Fruit fly (Drosophila melanogaster) whole organism, embryonic: ENCODE data around the gene CG7579.

Experiments used
- Ada2b ChIP-seq: fragments of 200-800 bp; sonication (Bioruptor generic); IDR thresholded peaks from 2 replicates; pipeline ENCODE4 v1.3.6; 2022; ENCODE audit warnings: missing biosample characterization, missing genetic modification characterization
- CG1024 ChIP-seq: fragments of 200-800 bp; sonication (Bioruptor generic); IDR thresholded peaks from 2 replicates; pipeline ENCODE4 v1.3.6; 2022; ENCODE audit warnings: missing biosample characterization, missing genetic modification characterization
- CG10274 ChIP-seq: fragments of 200-800 bp; sonication (Bioruptor generic); optimal IDR thresholded peaks from 3 replicates; lab custom pipeline; 2017; ENCODE audit warnings: missing biosample characterization, mild to moderate bottlenecking, missing genetic modification characterization
- CG12104 ChIP-seq: fragments of 200-800 bp; sonication (Bioruptor generic); optimal IDR thresholded peaks from 3 replicates; lab custom pipeline; 2016; ENCODE audit warnings: missing biosample characterization, missing genetic modification characterization
- CG12659 ChIP-seq: fragments of 200-800 bp; sonication (Bioruptor generic); optimal IDR thresholded peaks from 3 replicates; lab custom pipeline; 2017; ENCODE audit warnings: mild to moderate bottlenecking, missing biosample characterization, missing genetic modification reagents, missing genetic modification characterization
- CG1603 ChIP-seq: fragments of 200-800 bp; sonication (Bioruptor generic); optimal IDR thresholded peaks from 2 replicates; lab custom pipeline; 2019; ENCODE audit warnings: missing biosample characterization, mild to moderate bottlenecking, missing genetic modification characterization, moderate library complexity
- CG16863 ChIP-seq: fragments of 200-800 bp; sonication (Bioruptor generic); optimal IDR thresholded peaks from 3 replicates; lab custom pipeline; 2016; ENCODE audit warnings: missing biosample characterization, missing genetic modification characterization
- CG17328 ChIP-seq: fragments of 200-800 bp; sonication (Bioruptor generic); IDR thresholded peaks from 2 replicates; pipeline ENCODE4 v1.3.6; 2022; ENCODE audit warnings: missing biosample characterization, missing genetic modification characterization
- CG17385 ChIP-seq: fragments of 200-800 bp; sonication (Bioruptor generic); optimal IDR thresholded peaks from 3 replicates; lab custom pipeline; 2018; ENCODE audit warnings: missing biosample characterization, mild to moderate bottlenecking, missing genetic modification characterization
- CG2199 ChIP-seq: fragments of 200-800 bp; sonication (Bioruptor generic); IDR thresholded peaks from 3 replicates; pipeline ENCODE4 v1.3.6; 2022; ENCODE audit warnings: missing biosample characterization, missing genetic modification characterization
- CG3065 ChIP-seq: fragments of 200-800 bp; sonication (Bioruptor generic); optimal IDR thresholded peaks from 2 replicates; lab custom pipeline; 2016; ENCODE audit warnings: missing biosample characterization, missing genetic modification characterization
- CG31224 ChIP-seq: fragments of 200-800 bp; sonication (Bioruptor generic); IDR thresholded peaks from 2 replicates; pipeline ENCODE4 v1.3.6; 2022; ENCODE audit warnings: missing biosample characterization, missing genetic modification characterization
- CG3726 ChIP-seq: fragments of 200-800 bp; sonication (Bioruptor generic); IDR thresholded peaks from 3 replicates; pipeline ENCODE4, ENCODE4 v1.3.6; 2022; ENCODE audit warnings: missing biosample characterization, missing genetic modification characterization
- CG4707 ChIP-seq: fragments of 200-800 bp; sonication (Bioruptor generic); optimal IDR thresholded peaks from 2 replicates; lab custom pipeline; 2018; ENCODE audit warnings: missing biosample characterization, mild to moderate bottlenecking, missing genetic modification characterization, moderate library complexity
- CG8290 ChIP-seq, 3 experiments: fragments of 200-800 bp; sonication (Bioruptor generic); optimal IDR thresholded peaks; 2 replicates each; lab custom pipeline; 2016 to 2019; ENCODE audit warnings: missing biosample characterization in 3 of 3, missing genetic modification characterization in 3 of 3, mild to moderate bottlenecking in 2 of 3, moderate library complexity in 1 of 3
- CG8944 ChIP-seq: fragments of 200-800 bp; sonication (Bioruptor generic); optimal IDR thresholded peaks from 3 replicates; lab custom pipeline; 2016; ENCODE audit warnings: missing biosample characterization, missing genetic modification characterization
- CTCF ChIP-seq: fragments of 200-800 bp; sonication (Bioruptor generic); optimal IDR thresholded peaks from 2 replicates; lab custom pipeline; 2017; ENCODE audit warnings: missing biosample characterization, mild to moderate bottlenecking, missing genetic modification characterization, moderate library complexity
- Camta ChIP-seq: fragments of 200-800 bp; sonication (Bioruptor generic); optimal IDR thresholded peaks from 2 replicates; lab custom pipeline; 2016; ENCODE audit warnings: missing biosample characterization, missing genetic modification characterization
- D19A ChIP-seq: fragments of 200-800 bp; optimal IDR thresholded peaks from 3 replicates; lab custom pipeline; 2019; ENCODE audit warnings: missing biosample characterization, mild to moderate bottlenecking, missing genetic modification characterization, moderate library complexity
- Dad ChIP-seq: fragments of 200-800 bp; sonication (Bioruptor generic); optimal IDR thresholded peaks from 3 replicates; lab custom pipeline; 2016; ENCODE audit warnings: missing biosample characterization, missing genetic modification characterization
- Deaf1 ChIP-seq: fragments of 200-800 bp; optimal IDR thresholded peaks from 3 replicates; lab custom pipeline; 2019; ENCODE audit warnings: missing biosample characterization, mild to moderate bottlenecking, missing genetic modification characterization, moderate library complexity
- Doc2 ChIP-seq: fragments of 200-800 bp; sonication (Bioruptor generic); IDR thresholded peaks from 2 replicates; pipeline ENCODE4 v1.3.6; 2022; ENCODE audit warnings: missing biosample characterization, missing genetic modification characterization
- Hey ChIP-seq: fragments of 200-800 bp; sonication (Bioruptor generic); optimal IDR thresholded peaks from 3 replicates; lab custom pipeline; 2018; ENCODE audit warnings: missing biosample characterization, mild to moderate bottlenecking, missing genetic modification characterization
- HmgZ ChIP-seq: fragments of 200-800 bp; sonication (Bioruptor generic); optimal IDR thresholded peaks from 2 replicates; lab custom pipeline; 2018; ENCODE audit warnings: missing biosample characterization, mild to moderate bottlenecking, missing genetic modification characterization
- Hmx ChIP-seq: fragments of 200-800 bp; sonication (Bioruptor generic); optimal IDR thresholded peaks from 2 replicates; lab custom pipeline; 2016; ENCODE audit warnings: missing biosample characterization, missing genetic modification characterization
- Lpt ChIP-seq: fragments of >200 bp; optimal IDR thresholded peaks from 2 replicates; lab custom pipeline; 2018; ENCODE audit warnings: missing biosample characterization, missing genetic modification characterization
- Med ChIP-seq: fragments of 200-800 bp; sonication (Bioruptor generic); peaks from one replicate; lab custom pipeline; 2016; ENCODE audit warnings: missing biosample characterization, missing genetic modification characterization, mild to moderate bottlenecking, inconsistent platforms, moderate library complexity
- NC2β ChIP-seq: fragments of 200-800 bp; sonication (Bioruptor generic); optimal IDR thresholded peaks from 2 replicates; lab custom pipeline; 2016; ENCODE audit warnings: missing biosample characterization, missing genetic modification characterization
- Vsx1 ChIP-seq: fragments of 200-800 bp; sonication (Bioruptor generic); optimal IDR thresholded peaks from 2 replicates; lab custom pipeline; 2017; ENCODE audit warnings: missing biosample characterization, mild to moderate bottlenecking, missing genetic modification characterization, missing genetic modification reagents
- ac ChIP-seq: fragments of 200-800 bp; sonication (Bioruptor generic); optimal IDR thresholded peaks from 3 replicates; lab custom pipeline; 2017; ENCODE audit warnings: missing biosample characterization, mild to moderate bottlenecking, missing genetic modification characterization
- ato ChIP-seq: fragments of 200-800 bp; sonication (Bioruptor generic); IDR thresholded peaks from 2 replicates; pipeline ENCODE4 v1.3.6; 2022; ENCODE audit warnings: missing biosample characterization, missing genetic modification characterization; ENCODE audit not compliant: partially characterized antibody
- bigmax ChIP-seq: fragments of 200-800 bp; sonication (Bioruptor generic); optimal IDR thresholded peaks from 2 replicates; lab custom pipeline; 2018; ENCODE audit warnings: missing biosample characterization, mild to moderate bottlenecking, missing genetic modification characterization
- chif ChIP-seq, 2 experiments: fragments of 200-800 bp; sonication (Bioruptor generic); optimal IDR thresholded peaks; 3 replicates each; lab custom pipeline; 2016; ENCODE audit warnings: missing biosample characterization in 2 of 2, missing genetic modification characterization in 2 of 2
- cwo ChIP-seq: fragments of 200-800 bp; sonication (Bioruptor generic); optimal IDR thresholded peaks from 3 replicates; lab custom pipeline; 2017; ENCODE audit warnings: missing biosample characterization, missing genetic modification characterization, mild to moderate bottlenecking, moderate library complexity, missing genetic modification reagents
- dm ChIP-seq: fragments of 200-800 bp; sonication (Bioruptor generic); optimal IDR thresholded peaks from 3 replicates; lab custom pipeline; 2016; ENCODE audit warnings: missing biosample characterization, missing genetic modification characterization
- fd102C ChIP-seq: fragments of 200-800 bp; sonication (Bioruptor generic); optimal IDR thresholded peaks from 2 replicates; lab custom pipeline; 2018; ENCODE audit warnings: missing biosample characterization, mild to moderate bottlenecking, missing genetic modification characterization, moderate library complexity
- gce ChIP-seq: fragments of 200-800 bp; sonication (Bioruptor generic); IDR thresholded peaks from 3 replicates; pipeline ENCODE4 v1.3.6; 2022; ENCODE audit warnings: missing biosample characterization, missing genetic modification characterization
- grau ChIP-seq: fragments of 200-800 bp; optimal IDR thresholded peaks from 3 replicates; lab custom pipeline; 2019; ENCODE audit warnings: missing biosample characterization, mild to moderate bottlenecking, missing genetic modification characterization, moderate library complexity
- odd ChIP-seq: fragments of 200-800 bp; sonication (Bioruptor generic); optimal IDR thresholded peaks from 2 replicates; lab custom pipeline; 2017; ENCODE audit warnings: missing biosample characterization, mild to moderate bottlenecking, missing genetic modification characterization
- run ChIP-seq: fragments of 200-800 bp; sonication (Bioruptor generic); optimal IDR thresholded peaks from 3 replicates; lab custom pipeline; 2018; ENCODE audit warnings: missing biosample characterization, mild to moderate bottlenecking, missing genetic modification characterization
- sob ChIP-seq: fragments of 200-800 bp; sonication (Bioruptor generic); IDR thresholded peaks from 2 replicates; pipeline ENCODE4 v1.3.6; 2022; ENCODE audit warnings: missing biosample characterization, missing genetic modification characterization
- sqz ChIP-seq: fragments of 200-800 bp; sonication (Bioruptor generic); optimal IDR thresholded peaks from 3 replicates; lab custom pipeline; 2018; ENCODE audit warnings: missing biosample characterization, mild to moderate bottlenecking, missing genetic modification characterization
- tgo ChIP-seq: fragments of 200-800 bp; sonication (Bioruptor generic); IDR thresholded peaks from 3 replicates; pipeline ENCODE4 v1.3.6; 2022; ENCODE audit warnings: missing biosample characterization, missing genetic modification characterization
- tll ChIP-seq, 2 experiments: fragments of 200-800 bp in 1 of 2; fragments of >200 bp in 1 of 2; sonication (Bioruptor generic) in 1 of 2; optimal IDR thresholded peaks; 2 replicates each; lab custom pipeline; 2017 to 2019; ENCODE audit warnings: missing biosample characterization in 2 of 2, missing genetic modification characterization in 2 of 2, mild to moderate bottlenecking in 1 of 2, moderate library complexity in 1 of 2
- ttk ChIP-seq: fragments of 200-800 bp; sonication (Bioruptor generic); IDR thresholded peaks from 2 replicates; pipeline ENCODE4 v2.1.2; 2022; ENCODE audit warnings: missing biosample characterization, missing genetic modification characterization

CG7579 gene

DNA sequence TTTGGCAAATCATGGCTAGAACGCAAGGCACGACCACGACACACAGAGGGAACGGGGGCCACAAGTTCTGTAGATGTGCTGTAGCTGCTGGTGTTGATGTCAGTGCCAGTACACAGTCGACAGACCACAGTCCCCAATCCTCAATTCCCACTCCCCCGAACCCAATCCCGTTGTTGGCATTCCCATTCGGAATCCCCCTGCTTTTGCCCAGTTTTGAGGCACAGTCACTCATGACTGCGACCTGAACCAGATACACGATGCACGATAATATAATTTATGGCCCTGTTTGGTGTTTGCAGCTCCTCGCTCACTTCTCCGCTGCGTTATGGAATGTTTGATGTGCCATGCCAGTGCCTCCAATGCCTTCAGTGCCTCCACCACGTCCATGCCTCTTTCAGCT is 37.7 kb upstream of the CG7579 start (continued):
- no peak for TF ChIP-seq CG17385 (GFP tag; lab: Kevin White, UChicago)

DNA sequence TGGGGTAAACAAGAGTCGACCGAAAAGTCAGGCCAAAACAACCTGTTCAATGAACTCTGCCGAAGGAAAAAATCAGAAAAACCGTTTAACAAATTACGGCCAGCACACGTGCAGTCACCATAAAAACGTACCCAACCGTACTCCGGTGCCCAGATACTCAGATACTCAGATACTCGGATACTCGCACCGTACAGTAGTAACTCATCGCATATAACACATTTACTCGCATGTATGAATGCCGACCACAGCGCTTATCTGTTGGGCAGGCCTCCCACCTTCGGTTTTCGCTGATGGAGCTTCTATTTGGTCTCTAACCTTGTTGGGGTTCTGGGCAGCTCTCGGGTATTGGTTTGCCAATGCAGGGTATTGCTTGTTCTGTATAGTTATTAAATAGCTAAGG is 37.0 kb upstream of the CG7579 start:
- TF ChIP-seq grau (peak; percentile 57), cwo (GFP tag; lab: Kevin White, UChicago) (peak; percentile 38), CG2199 (GFP tag; lab: Robert Waterston, UW) (peak; percentile 86; the same call in 2 of the 3 replicates), Med (GFP tag; lab: Kevin White, UChicago) (peak; percentile 39), Hey (tag; lab: Kevin White, UChicago) (peak; percentile 37), ato (GFP tag; lab: Robert Waterston, UW) (no peak), D19A (tag; lab: Kevin White, UChicago) (peak; percentile 18), CG4707 (GFP tag; lab: Kevin White, UChicago) (no peak)

DNA sequence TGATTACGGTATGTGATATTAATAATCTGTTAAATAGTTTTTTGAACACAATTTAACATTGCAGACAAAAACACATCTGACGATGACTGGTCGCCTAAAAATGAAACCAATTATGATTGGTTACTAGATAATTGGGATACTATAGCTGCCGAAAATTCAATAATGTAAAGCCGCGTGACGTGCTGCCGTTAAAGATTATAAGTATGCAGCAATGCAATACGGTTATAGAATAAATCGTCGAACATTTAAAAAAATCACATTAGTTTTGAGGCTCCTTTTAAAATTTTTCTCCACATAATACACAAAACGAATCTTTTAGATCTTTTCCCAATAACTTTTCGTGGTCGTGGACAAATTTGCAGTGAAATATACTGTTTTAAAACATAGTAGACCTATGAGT is 34.3 kb upstream of the CG7579 start, which contains the start of gene CG42570:
Gene CG42570, plus strand, starts transcription at position 301 of the 400 bp plus-strand sequence.
- no peak for TF ChIP-seq bigmax (GFP tag; lab: Kevin White, UChicago)
- TF ChIP-seq odd (GFP tag; lab: Kevin White, UChicago): no peak
- no peak for TF ChIP-seq CG12659 (GFP tag; lab: Kevin White, UChicago)
- no peak for TF ChIP-seq Hmx (GFP tag; lab: Kevin White, UChicago)
- no peak for TF ChIP-seq CG10274 (GFP tag; lab: Kevin White, UChicago)
- TF ChIP-seq run (tag; lab: Kevin White, UChicago): no peak
- TF ChIP-seq sqz (GFP tag; lab: Kevin White, UChicago): no peak
- TF ChIP-seq Lpt: no peak
- no peak for TF ChIP-seq CG1603 (tag; lab: Kevin White, UChicago)

DNA sequence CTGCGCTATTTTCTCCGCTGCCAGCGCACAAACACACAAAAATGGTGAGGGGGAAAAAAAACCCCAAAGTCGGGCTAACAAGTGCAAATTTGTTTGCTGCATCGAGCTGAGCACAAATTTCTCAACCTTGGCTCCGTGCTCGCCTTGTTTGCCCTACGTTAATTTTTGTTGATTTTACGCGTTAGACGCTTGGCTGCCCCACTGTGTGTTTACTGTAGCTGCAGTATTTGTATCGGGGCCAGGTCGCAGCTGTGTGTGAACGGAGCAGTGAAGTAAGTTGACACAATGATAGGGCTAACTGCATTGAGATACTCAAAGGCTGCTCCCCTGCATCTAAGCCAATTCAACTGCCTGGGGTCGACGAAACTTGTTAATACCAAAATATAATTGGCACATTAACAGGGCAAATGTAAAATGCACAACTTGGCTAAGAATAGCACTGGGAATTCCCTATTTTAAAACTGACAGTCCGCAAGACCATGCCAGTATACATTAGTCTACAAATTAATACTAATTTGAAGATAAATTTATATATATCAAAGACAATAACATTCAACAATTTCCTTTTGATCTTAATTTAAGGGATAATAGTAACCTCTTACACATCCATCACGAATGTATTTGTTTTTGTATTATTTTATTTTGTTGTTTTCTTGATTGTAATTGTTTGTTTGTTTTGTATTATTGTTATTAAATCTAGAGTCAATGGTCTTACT is 32.7 kb upstream of the CG7579 start, which contains the start of gene CG42571:
Gene CG42571, plus strand, starts transcription at position 666 of the 716 bp plus-strand sequence.
- TF ChIP-seq CG12104 (GFP tag; lab: Kevin White, UChicago): no peak
- peak; percentile 8 for TF ChIP-seq CG3065 (GFP tag; lab: Kevin White, UChicago)
- peak in 1 of 2 experiments; percentile 11 for TF ChIP-seq tll (GFP tag; optimal IDR thresholded peaks at IDR 0.05; lab: Kevin White, UChicago)
- peak; percentile 80 for TF ChIP-seq ac (GFP tag; lab: Kevin White, UChicago)
- peak; percentile 22 to 36 for TF ChIP-seq chif (GFP tag; optimal IDR thresholded peaks at IDR 0.05; lab: Kevin White, UChicago)
- peak; percentile 28 for TF ChIP-seq CG8944 (GFP tag; lab: Kevin White, UChicago)
- peak; percentile 5 for TF ChIP-seq Vsx1
- TF ChIP-seq Camta: peak; percentile 37
- no peak for TF ChIP-seq dm (GFP tag; lab: Kevin White, UChicago)
- TF ChIP-seq sob: no peak
- no peak for TF ChIP-seq CG8290 (GFP tag; optimal IDR thresholded peaks at IDR 0.05; lab: Kevin White, UChicago)
- TF ChIP-seq CG8290 (tag; optimal IDR thresholded peaks at IDR 0.05; lab: Kevin White, UChicago): peak; percentile 29 to 58
- 0 out of 2 replicates have a peak, but pooled peaks have one; percentile 5 for TF ChIP-seq Ada2b (GFP tag; lab: Robert Waterston, UW)
- TF ChIP-seq fd102C (GFP tag; lab: Kevin White, UChicago): peak; percentile 21
- peak; percentile 15 for TF ChIP-seq HmgZ (tag; lab: Kevin White, UChicago)
- TF ChIP-seq tgo (GFP tag; lab: Robert Waterston, UW): no peak
- peak; percentile 37; the same call in 1 of the 2 replicates for TF ChIP-seq CG1024
- TF ChIP-seq CG16863 (GFP tag; lab: Kevin White, UChicago): peak; percentile 30
- TF ChIP-seq gce (GFP tag; lab: Robert Waterston, UW): peak; percentile 56; the same call in 1 of the 3 replicates
- peak; percentile 54; the same call in 1 of the 2 replicates for TF ChIP-seq CG17328 (GFP tag; lab: Robert Waterston, UW)
- TF ChIP-seq CG3726 (GFP tag; lab: Robert Waterston, UW): no peak
- TF ChIP-seq Deaf1 (tag; lab: Kevin White, UChicago): no peak
- peak; percentile 24 for TF ChIP-seq CTCF (GFP tag; lab: Kevin White, UChicago)
- TF ChIP-seq ttk (GFP tag; lab: Robert Waterston, UW): no peak
- TF ChIP-seq Doc2: no peak
- TF ChIP-seq CG31224 (GFP tag; lab: Robert Waterston, UW): no peak
- TF ChIP-seq Dad (GFP tag; lab: Kevin White, UChicago): no peak
- TF ChIP-seq NC2β (GFP tag; lab: Kevin White, UChicago): no peak
